Worm (Caenorhabditis elegans): ENCODE data around the gene F20C5.7.

DNA sequence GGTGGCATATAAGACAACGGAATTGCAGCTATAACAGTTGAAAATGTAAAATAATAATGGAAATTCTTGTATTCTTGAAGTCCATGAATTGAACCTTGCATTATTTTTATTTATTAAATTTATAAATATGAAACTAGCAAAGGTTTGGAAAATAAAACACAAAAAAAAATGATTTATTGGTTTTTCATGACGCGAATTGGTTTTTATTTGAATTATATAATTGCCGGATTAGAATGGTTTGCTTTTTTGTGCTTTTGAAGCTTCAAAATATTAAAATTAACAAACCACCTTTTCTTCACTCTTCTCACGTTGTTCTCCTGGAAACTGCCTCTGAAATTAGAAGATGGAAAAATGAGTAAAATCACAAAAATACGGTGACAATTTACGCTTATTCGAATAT is 44.7 kb upstream of the F20C5.7 start, which contains the start of gene sru-35:
- TF ChIP-seq fkh-10 (GFP tag; optimal IDR thresholded peaks at IDR 0.05) (no peak), mec-3 (tag; optimal IDR thresholded peaks at IDR 0.05; ENCODE audit: borderline replicate concordance) (no peak), ama-1 (optimal IDR thresholded peaks at IDR 0.05) (no peak)
